Fruit fly (Drosophila melanogaster) whole organism, pupa: Measurements from ENCODE around the gene Agpat4.

ENCODE experiments used
- CG10348 ChIP-seq: fragments of 200-800 bp; sonication (Bioruptor generic); IDR thresholded peaks from 2 replicates; pipeline ENCODE4 v1.3.6; 2022; ENCODE audit warnings: missing biosample characterization, missing genetic modification characterization
- CG12605 ChIP-seq: fragments of 200-800 bp; sonication (Bioruptor generic); IDR thresholded peaks from 2 replicates; pipeline ENCODE4 v1.3.6; 2022; ENCODE audit warnings: missing biosample characterization, missing genetic modification characterization
- CG13204 ChIP-seq: fragments of 200-800 bp; sonication (Bioruptor generic); optimal IDR thresholded peaks from 2 replicates; lab custom pipeline; 2018; ENCODE audit warnings: missing biosample characterization, mild to moderate bottlenecking, missing genetic modification characterization, moderate library complexity
- CG14655 ChIP-seq: fragments of 200-800 bp; sonication (Bioruptor generic); optimal IDR thresholded peaks from 3 replicates; lab custom pipeline; 2017; ENCODE audit warnings: mild to moderate bottlenecking, missing biosample characterization, missing genetic modification reagents, missing genetic modification characterization
- CG15710 ChIP-seq: fragments of 200-800 bp; sonication (Bioruptor generic); optimal IDR thresholded peaks from 2 replicates; lab custom pipeline; 2018; ENCODE audit warnings: missing biosample characterization, mild to moderate bottlenecking, missing genetic modification characterization, moderate library complexity
- CG17806 ChIP-seq: fragments of 200-800 bp; sonication (Bioruptor generic); optimal IDR thresholded peaks from 2 replicates; lab custom pipeline; 2018; ENCODE audit warnings: missing biosample characterization, mild to moderate bottlenecking, missing genetic modification characterization, moderate library complexity
- CG32121 ChIP-seq: fragments of 200-800 bp; sonication (Bioruptor generic); IDR thresholded peaks from 2 replicates; pipeline ENCODE4 v1.3.6; 2022; ENCODE audit warnings: missing biosample characterization, missing genetic modification characterization
- CG34367 ChIP-seq: fragments of 200-800 bp; sonication (Bioruptor generic); optimal IDR thresholded peaks from 2 replicates; lab custom pipeline; 2018; ENCODE audit warnings: missing biosample characterization, mild to moderate bottlenecking, missing genetic modification characterization
- CG4496 ChIP-seq: fragments of 200-800 bp; sonication (Bioruptor generic); IDR thresholded peaks from 3 replicates; pipeline ENCODE4 v1.3.6; 2022; ENCODE audit warnings: missing biosample characterization, missing genetic modification characterization
- CG8159 ChIP-seq: fragments of 200-800 bp; sonication (Bioruptor generic); optimal IDR thresholded peaks from 3 replicates; lab custom pipeline; 2018; ENCODE audit warnings: missing biosample characterization, mild to moderate bottlenecking, missing genetic modification characterization, moderate library complexity
- CG8301 ChIP-seq: fragments of 200-800 bp; sonication (Bioruptor generic); optimal IDR thresholded peaks from 2 replicates; lab custom pipeline; 2018; ENCODE audit warnings: missing biosample characterization, mild to moderate bottlenecking, missing genetic modification characterization
- CG9948 ChIP-seq: fragments of 200-800 bp; sonication (Bioruptor generic); optimal IDR thresholded peaks from 2 replicates; lab custom pipeline; 2018; ENCODE audit warnings: missing biosample characterization, mild to moderate bottlenecking, missing genetic modification characterization, moderate library complexity
- D1 ChIP-seq: fragments of 200-800 bp; sonication (Bioruptor generic); optimal IDR thresholded peaks from 2 replicates; lab custom pipeline; 2018; ENCODE audit warnings: missing biosample characterization, mild to moderate bottlenecking, missing genetic modification characterization, moderate library complexity
- EcR ChIP-seq: fragments of 200-800 bp; sonication (Bioruptor generic); optimal IDR thresholded peaks from 3 replicates; lab custom pipeline; 2019; ENCODE audit warnings: missing biosample characterization, missing genetic modification characterization, mild to moderate bottlenecking, moderate library complexity, missing genetic modification reagents
- Ets98B ChIP-seq: fragments of 200-800 bp; sonication (Bioruptor generic); IDR thresholded peaks from 2 replicates; pipeline ENCODE4 v1.3.6; 2022; ENCODE audit warnings: missing biosample characterization, missing genetic modification characterization
- Pif1A ChIP-seq: fragments of 200-800 bp; sonication (Bioruptor generic); optimal IDR thresholded peaks from 3 replicates; lab custom pipeline; 2016; ENCODE audit warnings: missing biosample characterization, missing genetic modification characterization
- Pif1B ChIP-seq: fragments of 200-800 bp; sonication (Bioruptor generic); optimal IDR thresholded peaks from 3 replicates; lab custom pipeline; 2016; ENCODE audit warnings: missing biosample characterization, missing genetic modification characterization
- Snoo ChIP-seq: fragments of 200-800 bp; sonication (Bioruptor generic); optimal IDR thresholded peaks from 3 replicates; lab custom pipeline; 2017; ENCODE audit warnings: missing biosample characterization, mild to moderate bottlenecking, missing genetic modification characterization, inconsistent platforms
- fd96Ca ChIP-seq: fragments of 200-800 bp; sonication (Bioruptor generic); IDR thresholded peaks from 3 replicates; pipeline ENCODE4 v1.3.6; 2022; ENCODE audit warnings: missing biosample characterization, missing genetic modification characterization
- gl ChIP-seq: fragments of 200-800 bp; sonication (Bioruptor generic); optimal IDR thresholded peaks from 2 replicates; lab custom pipeline; 2018; ENCODE audit warnings: missing biosample characterization, mild to moderate bottlenecking, missing genetic modification characterization
- rn ChIP-seq: fragments of 200-800 bp; sonication (Bioruptor generic); IDR thresholded peaks from 2 replicates; pipeline ENCODE4 v1.3.6; 2022; ENCODE audit warnings: missing biosample characterization, missing genetic modification characterization

Agpat4 gene

dm6 chr3L:16359795-16360194, 21.6 kb downstream of the Agpat4 start:
- TF ChIP-seq CG17806 (tag; lab: Kevin White, UChicago) (no peak), rn (GFP tag; lab: Robert Waterston, UW) (no peak), CG4496 (GFP tag; lab: Robert Waterston, UW) (no peak), D1 (tag; lab: Kevin White, UChicago) (no peak), CG13204 (GFP tag; lab: Kevin White, UChicago) (no peak), CG14655 (GFP tag; lab: Kevin White, UChicago) (no peak), CG12605 (GFP tag; lab: Robert Waterston, UW) (no peak), gl (tag; lab: Kevin White, UChicago) (no peak), fd96Ca (GFP tag; lab: Robert Waterston, UW) (no peak), Ets98B (no peak), EcR (no peak), CG9948 (tag; lab: Kevin White, UChicago) (no peak), Snoo (no peak), CG8159 (no peak), CG10348 (no peak)

dm6 chr3L:16359219-16359748, 22.1 kb downstream of the Agpat4 start, which contains the start of gene ringer:
Gene ringer, minus strand, starts transcription at chr3L:16359428.
- TF ChIP-seq CG12605 (GFP tag; lab: Robert Waterston, UW) (no peak), CG32121 (no peak), CG15710 (tag; lab: Kevin White, UChicago) (no peak), Pif1B (no peak), Pif1A (no peak)

- TF ChIP-seq D1 (tag; lab: Kevin White, UChicago) (peak; percentile 52), CG15710 (tag; lab: Kevin White, UChicago) (peak; percentile 16), fd96Ca (GFP tag; lab: Robert Waterston, UW) (no peak), Pif1A (no peak), CG8159 (peak; percentile 62), CG9948 (tag; lab: Kevin White, UChicago) (peak; percentile 27)
- TF ChIP-seq, all 21 proteins: peak for 4
These were observed 23.5 kb downstream of the Agpat4 start for dm6 chr3L:16357860-16358259.

- TF ChIP-seq CG8159 (no peak), EcR (peak; percentile 91)
- TF ChIP-seq, all 21 proteins: peak for 1
These were observed 24.1 kb downstream of the Agpat4 start for dm6 chr3L:16357187-16357728.

- TF ChIP-seq rn (GFP tag; lab: Robert Waterston, UW) (no peak), fd96Ca (GFP tag; lab: Robert Waterston, UW) (0 out of 3 replicates have a peak, but pooled peaks have one; percentile 9)
- TF ChIP-seq, all 21 proteins: peak for 1
These were observed 25.1 kb downstream of the Agpat4 start for dm6 chr3L:16356171-16356765.

- TF ChIP-seq CG34367 (no peak), Snoo (no peak), CG8301 (no peak), CG10348 (no peak), CG9948 (tag; lab: Kevin White, UChicago) (no peak), rn (GFP tag; lab: Robert Waterston, UW) (no peak), CG4496 (GFP tag; lab: Robert Waterston, UW) (no peak), CG17806 (tag; lab: Kevin White, UChicago) (no peak), D1 (tag; lab: Kevin White, UChicago) (no peak), Pif1B (no peak), Pif1A (no peak), CG15710 (tag; lab: Kevin White, UChicago) (no peak), CG32121 (no peak), CG13204 (GFP tag; lab: Kevin White, UChicago) (no peak), CG8159 (no peak)
These were observed 27.2 kb downstream of the Agpat4 start, which contains the start of gene Pdh for dm6 chr3L:16354197-16354596. Gene Pdh, minus strand, starts transcription at chr3L:16354297.

dm6 chr3L:16351770-16352429, 29.5 kb downstream of the Agpat4 start, which contains the start of the genes Golgin104 and Tcs3:
Gene Golgin104, minus strand, starts transcription at chr3L:16351951.
Gene Tcs3, plus strand, starts transcription at chr3L:16351991.
- TF ChIP-seq fd96Ca (GFP tag; lab: Robert Waterston, UW): no peak; the same call in 2 of the 3 replicates
- TF ChIP-seq CG12605 (GFP tag; lab: Robert Waterston, UW): no peak
- no peak for TF ChIP-seq CG10348
- TF ChIP-seq CG17806 (tag; lab: Kevin White, UChicago): no peak
- no peak for TF ChIP-seq CG15710 (tag; lab: Kevin White, UChicago)
- TF ChIP-seq D1 (tag; lab: Kevin White, UChicago): no peak
- TF ChIP-seq CG4496 (GFP tag; lab: Robert Waterston, UW): no peak
- TF ChIP-seq CG8301: no peak
- no peak for TF ChIP-seq CG32121
- no peak for TF ChIP-seq Pif1B
- no peak for TF ChIP-seq Ets98B
- TF ChIP-seq CG8159: no peak
- TF ChIP-seq, all 21 proteins: peak for 0
